Fruit fly (Drosophila melanogaster): Measurements from ENCODE around the gene Mkp.
A peak's percentile ranks its signal among the peaks of the same experiment; 100 is the strongest.

Mkp gene

DNA sequence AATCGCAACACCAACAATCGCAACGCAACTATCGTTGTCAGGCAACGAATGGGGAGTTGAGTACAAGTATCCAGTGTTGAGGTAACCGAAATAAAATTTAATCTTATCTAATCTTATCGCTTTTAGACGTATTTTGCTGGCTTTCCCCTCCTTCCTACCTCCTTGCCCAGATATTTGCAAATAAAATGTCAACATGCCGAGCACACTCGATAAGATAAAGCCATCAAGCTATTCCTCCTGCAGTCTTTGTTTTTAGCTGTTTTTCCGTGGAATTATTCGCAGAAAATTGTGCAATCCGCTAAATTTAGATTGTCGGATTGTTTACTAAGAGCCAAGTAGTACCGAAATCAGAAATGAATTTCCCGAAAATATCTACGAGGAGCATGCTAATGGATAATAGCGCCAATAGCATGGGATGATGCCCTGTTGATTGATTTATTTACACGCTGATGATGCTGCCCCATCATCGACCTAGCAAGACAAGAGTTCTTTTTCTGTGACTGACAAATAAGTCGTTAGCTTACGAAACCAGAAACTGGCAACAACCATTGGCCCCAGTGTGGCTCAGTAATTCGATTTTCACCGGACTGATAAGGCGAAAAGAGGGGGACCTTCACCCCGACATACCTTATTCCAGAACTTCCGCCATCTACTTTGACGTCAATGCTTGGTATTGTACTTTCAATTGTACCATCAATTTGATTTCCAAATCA lies 27.6 kb downstream of the Mkp start (continued):
- TF ChIP-seq Smox (GFP tag; optimal IDR thresholded peaks at IDR 0.05) = no peak
- TF ChIP-seq OdsH (GFP tag; optimal IDR thresholded peaks at IDR 0.05) = no peak
- TF ChIP-seq pdm3 (GFP tag; optimal IDR thresholded peaks at IDR 0.05) = no peak
- no peak for TF ChIP-seq CG11902 (GFP tag; optimal IDR thresholded peaks at IDR 0.05)
- TF ChIP-seq CG8319 (GFP tag; optimal IDR thresholded peaks at IDR 0.05) = no peak
- TF ChIP-seq CG34406 (GFP tag; optimal IDR thresholded peaks at IDR 0.05) = no peak
- no peak for TF ChIP-seq net (GFP tag; optimal IDR thresholded peaks at IDR 0.05)
- no peak for TF ChIP-seq Blimp-1 (GFP tag; optimal IDR thresholded peaks at IDR 0.05)
- no peak for TF ChIP-seq CG16779 (tag; optimal IDR thresholded peaks at IDR 0.05)
- TF ChIP-seq cyc (GFP tag; optimal IDR thresholded peaks at IDR 0.05) = no peak
- no peak for TF ChIP-seq CG32006 (GFP tag; optimal IDR thresholded peaks at IDR 0.05)
- no peak for TF ChIP-seq salr (GFP tag; optimal IDR thresholded peaks at IDR 0.05)
- no peak for TF ChIP-seq CG8632 (GFP tag; optimal IDR thresholded peaks at IDR 0.05)
- no peak for TF ChIP-seq Eip75B (GFP tag; optimal IDR thresholded peaks at IDR 0.05)
- no peak for TF ChIP-seq CG11294 (GFP tag; IDR thresholded peaks at IDR 0.05)
- TF ChIP-seq Lpt (GFP tag; optimal IDR thresholded peaks at IDR 0.05) = no peak
- TF ChIP-seq CG15336 (GFP tag; IDR thresholded peaks at IDR 0.05) = no peak
- no peak for TF ChIP-seq CG3919 (GFP tag; optimal IDR thresholded peaks at IDR 0.05)
- no peak for TF ChIP-seq Sox15 (GFP tag; optimal IDR thresholded peaks at IDR 0.05)
- peak; percentile 21 for TF ChIP-seq CG6854 (GFP tag; optimal IDR thresholded peaks at IDR 0.05)
- no peak for TF ChIP-seq dac (GFP tag; optimal IDR thresholded peaks at IDR 0.05)
- peak; percentile 53 for TF ChIP-seq Sox14 (GFP tag; optimal IDR thresholded peaks at IDR 0.05)
- TF ChIP-seq CG6163 (GFP tag; IDR thresholded peaks at IDR 0.05) = peak; percentile 42; the same call in 1 of the 3 replicates
- TF ChIP-seq CG3032 (tag; optimal IDR thresholded peaks at IDR 0.05) = no peak
- peak; percentile 69 for TF ChIP-seq Eip93F (GFP tag; optimal IDR thresholded peaks at IDR 0.05)
- peak; percentile 4 for TF ChIP-seq CG10669 (GFP tag; optimal IDR thresholded peaks at IDR 0.05)
- no peak for TF ChIP-seq Sox102F (GFP tag; optimal IDR thresholded peaks at IDR 0.05)
- TF ChIP-seq acj6 (GFP tag; optimal IDR thresholded peaks at IDR 0.05) = no peak

DNA sequence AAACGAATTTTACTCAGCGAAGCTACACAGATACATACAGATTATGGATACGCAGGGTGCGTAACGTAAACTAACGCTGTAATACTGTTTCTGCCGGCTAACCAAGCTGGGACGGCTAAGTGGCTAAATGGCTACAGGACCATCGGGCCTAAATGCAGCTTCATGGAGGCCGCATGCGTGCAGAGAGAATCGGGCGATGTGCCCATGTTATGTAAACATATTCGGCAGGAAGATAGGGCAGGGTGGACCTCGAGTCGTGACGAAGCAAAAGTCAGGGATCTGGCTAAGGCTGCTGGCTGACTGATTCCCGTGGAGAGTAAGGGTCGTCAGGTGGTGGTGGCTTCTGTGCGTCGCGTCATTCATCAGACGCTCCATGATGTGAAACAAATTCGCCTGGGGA lies 30.7 kb downstream of the Mkp start:
- TF ChIP-seq CG8119 (GFP tag; IDR thresholded peaks at IDR 0.05) (no peak), achi (GFP tag; optimal IDR thresholded peaks at IDR 0.05) (no peak), lz (GFP tag; optimal IDR thresholded peaks at IDR 0.05) (no peak), fd85E (GFP tag; optimal IDR thresholded peaks at IDR 0.05) (no peak), acj6 (GFP tag; optimal IDR thresholded peaks at IDR 0.05) (no peak), CG10631 (GFP tag; optimal IDR thresholded peaks at IDR 0.05) (no peak), dsx (GFP tag; optimal IDR thresholded peaks at IDR 0.05; ENCODE audit: poor library complexity, severe bottlenecking) (no peak), cyc (GFP tag; optimal IDR thresholded peaks at IDR 0.05) (no peak), Sox102F (GFP tag; optimal IDR thresholded peaks at IDR 0.05) (no peak), CG16779 (tag; optimal IDR thresholded peaks at IDR 0.05) (no peak)

- TF ChIP-seq Ets21C (GFP tag; optimal IDR thresholded peaks at IDR 0.05) (no peak), fkh (GFP tag; optimal IDR thresholded peaks at IDR 0.05) (no peak), CG11294 (GFP tag; IDR thresholded peaks at IDR 0.05) (no peak), acj6 (GFP tag; optimal IDR thresholded peaks at IDR 0.05) (no peak), dac (GFP tag; optimal IDR thresholded peaks at IDR 0.05) (no peak), lz (GFP tag; optimal IDR thresholded peaks at IDR 0.05) (no peak), Hr38 (GFP tag; optimal IDR thresholded peaks at IDR 0.05) (no peak), cyc (GFP tag; optimal IDR thresholded peaks at IDR 0.05) (no peak), Blimp-1 (GFP tag; optimal IDR thresholded peaks at IDR 0.05) (no peak), CG3919 (GFP tag; optimal IDR thresholded peaks at IDR 0.05) (no peak), Eip78C (GFP tag) (no peak), Sox15 (GFP tag; optimal IDR thresholded peaks at IDR 0.05) (no peak)
Observed at dm6 chr3L:152489-152888, 31.9 kb downstream of the Mkp start, which contains the start of the genes Dic61B and p130CAS. Gene Dic61B (minus strand): TSS chr3L:152589. Gene p130CAS (plus strand): TSS chr3L:152884.
